Fruit fly (Drosophila melanogaster) whole organism, embryonic: ENCODE data around the gene CG31798.

ENCODE experiments used
- Atf-2 ChIP-seq: fragments of 200-800 bp; sonication (Bioruptor generic); optimal IDR thresholded peaks from 2 replicates; lab custom pipeline; 2016; ENCODE audit warnings: missing biosample characterization, missing genetic modification characterization
- BEAF-32 ChIP-seq: fragments of 200-800 bp; sonication (Bioruptor generic); optimal IDR thresholded peaks from 3 replicates; lab custom pipeline; 2017; ENCODE audit warnings: missing biosample characterization, missing genetic modification characterization, mild to moderate bottlenecking, moderate library complexity, missing genetic modification reagents
- Bgb ChIP-seq: fragments of 200-800 bp; sonication (Bioruptor generic); IDR thresholded peaks from 2 replicates; pipeline ENCODE4 v1.3.6; 2022; ENCODE audit warnings: missing biosample characterization, missing genetic modification characterization; ENCODE audit not compliant: partially characterized antibody
- CG10321 ChIP-seq: fragments of 200-800 bp; sonication (Bioruptor generic); IDR thresholded peaks from 2 replicates; pipeline ENCODE4 v1.3.6; 2022; ENCODE audit warnings: missing biosample characterization, missing genetic modification characterization
- CG10431 ChIP-seq: fragments of 200-800 bp; sonication (Bioruptor generic); optimal IDR thresholded peaks from 3 replicates; lab custom pipeline; 2018; ENCODE audit warnings: missing biosample characterization, mild to moderate bottlenecking, missing genetic modification characterization
- CG10543 ChIP-seq: fragments of 200-800 bp; sonication (Bioruptor generic); optimal IDR thresholded peaks from 3 replicates; lab custom pipeline; 2017; ENCODE audit warnings: missing biosample characterization, mild to moderate bottlenecking, missing genetic modification characterization, moderate library complexity
- CG12219 ChIP-seq: fragments of 200-800 bp; sonication (Bioruptor generic); optimal IDR thresholded peaks from 3 replicates; lab custom pipeline; 2018; ENCODE audit warnings: missing biosample characterization, mild to moderate bottlenecking, missing genetic modification characterization
- CG13287 ChIP-seq: fragments of 200-800 bp; sonication (Bioruptor generic); IDR thresholded peaks from 2 replicates; pipeline ENCODE4 v1.3.6; 2022; ENCODE audit warnings: missing biosample characterization, missing genetic modification characterization; ENCODE audit not compliant: partially characterized antibody
- CG1647 ChIP-seq: fragments of 200-800 bp; sonication (Bioruptor generic); optimal IDR thresholded peaks from 3 replicates; lab custom pipeline; 2016; ENCODE audit warnings: missing biosample characterization, missing genetic modification characterization
- CG17186 ChIP-seq: fragments of 200-800 bp; sonication (Bioruptor generic); optimal IDR thresholded peaks from 3 replicates; lab custom pipeline; 2017; ENCODE audit warnings: missing biosample characterization, missing genetic modification reagents, missing genetic modification characterization
- CG31388 ChIP-seq: fragments of 200-800 bp; sonication (Bioruptor generic); optimal IDR thresholded peaks from 2 replicates; lab custom pipeline; 2016; ENCODE audit warnings: missing biosample characterization, missing genetic modification characterization
- CG31441 ChIP-seq: fragments of 200-800 bp; sonication (Bioruptor generic); IDR thresholded peaks from 2 replicates; pipeline ENCODE4 v1.3.6; 2022; ENCODE audit warnings: missing biosample characterization, missing genetic modification characterization
- CG3163 ChIP-seq: fragments of 200-800 bp; sonication (Bioruptor generic); optimal IDR thresholded peaks from 3 replicates; lab custom pipeline; 2016; ENCODE audit warnings: missing biosample characterization, missing genetic modification characterization
- CG34224 ChIP-seq: fragments of 200-800 bp; sonication (Bioruptor generic); IDR thresholded peaks from 3 replicates; pipeline ENCODE4 v1.3.6; 2022; ENCODE audit warnings: missing biosample characterization, missing genetic modification characterization; ENCODE audit not compliant: partially characterized antibody
- CG34376 ChIP-seq: fragments of 200-800 bp; sonication (Bioruptor generic); optimal IDR thresholded peaks from 2 replicates; lab custom pipeline; 2018; ENCODE audit warnings: missing biosample characterization, mild to moderate bottlenecking, missing genetic modification characterization
- CG4617 ChIP-seq: fragments of 200-800 bp; sonication (Bioruptor generic); optimal IDR thresholded peaks from 3 replicates; lab custom pipeline; 2016; ENCODE audit warnings: missing biosample characterization, missing genetic modification characterization, borderline replicate concordance
- CG6683 ChIP-seq: fragments of 200-800 bp; sonication (Bioruptor generic); optimal IDR thresholded peaks from 2 replicates; lab custom pipeline; 2017; ENCODE audit warnings: missing biosample characterization, mild to moderate bottlenecking, missing genetic modification characterization, missing genetic modification reagents
- CG8089 ChIP-seq: fragments of 200-800 bp; sonication (Bioruptor generic); optimal IDR thresholded peaks from 3 replicates; lab custom pipeline; 2016; ENCODE audit warnings: missing biosample characterization, missing genetic modification characterization
- CG9932 ChIP-seq: fragments of 200-800 bp; sonication (Bioruptor generic); IDR thresholded peaks from 2 replicates; pipeline ENCODE4 v1.3.6; 2022; ENCODE audit warnings: missing biosample characterization, missing genetic modification characterization
- D ChIP-seq, 2 experiments: fragments of 200-800 bp in 1 of 2; fragments of >200 bp in 1 of 2; sonication (Bioruptor generic) in 1 of 2; optimal IDR thresholded peaks; 2 replicates in 1 of 2; 3 replicates in 1 of 2; lab custom pipeline; 2017; ENCODE audit warnings: mild to moderate bottlenecking in 1 of 2, missing biosample characterization in 1 of 2, missing genetic modification characterization in 1 of 2, missing genetic modification reagents in 1 of 2
- Drgx ChIP-seq: fragments of 200-800 bp; sonication (Bioruptor generic); IDR thresholded peaks from 2 replicates; pipeline ENCODE4 v1.3.6; 2022; ENCODE audit warnings: missing biosample characterization, missing genetic modification characterization
- GATAe ChIP-seq: fragments of 200-800 bp; sonication (Bioruptor generic); conservative IDR thresholded peaks from 2 replicates; pipeline ENCODE4 v1.3.6; 2022; ENCODE audit warnings: missing biosample characterization, missing genetic modification characterization
- HLH4C ChIP-seq: fragments of 200-800 bp; sonication (Bioruptor generic); IDR thresholded peaks from 3 replicates; pipeline ENCODE4 v1.3.6; 2022; ENCODE audit warnings: missing biosample characterization, missing genetic modification characterization; ENCODE audit not compliant: partially characterized antibody
- HmgZ ChIP-seq: fragments of 200-800 bp; sonication (Bioruptor generic); optimal IDR thresholded peaks from 2 replicates; lab custom pipeline; 2018; ENCODE audit warnings: missing biosample characterization, mild to moderate bottlenecking, missing genetic modification characterization
- Jarid2 ChIP-seq: fragments of 200-800 bp; sonication (Bioruptor generic); optimal IDR thresholded peaks from 3 replicates; lab custom pipeline; 2017; ENCODE audit warnings: mild to moderate bottlenecking, missing biosample characterization, missing genetic modification reagents, missing genetic modification characterization
- Lhr ChIP-seq: fragments of 200-800 bp; sonication (Bioruptor generic); optimal IDR thresholded peaks from 3 replicates; lab custom pipeline; 2017; ENCODE audit warnings: mild to moderate bottlenecking, missing biosample characterization, missing genetic modification reagents, missing genetic modification characterization
- MESR4 ChIP-seq: fragments of 200-800 bp; sonication (Bioruptor generic); optimal IDR thresholded peaks from 2 replicates; lab custom pipeline; 2018; ENCODE audit warnings: missing biosample characterization, mild to moderate bottlenecking, missing genetic modification characterization, moderate library complexity
- Myb ChIP-seq: fragments of 200-800 bp; sonication (Bioruptor generic); optimal IDR thresholded peaks from 2 replicates; lab custom pipeline; 2016; ENCODE audit warnings: missing biosample characterization, missing genetic modification characterization
- Nf-YB ChIP-seq: fragments of 200-800 bp; sonication (Bioruptor generic); optimal IDR thresholded peaks from 3 replicates; lab custom pipeline; 2019; ENCODE audit warnings: missing biosample characterization, mild to moderate bottlenecking, missing genetic modification characterization, moderate library complexity
- Scr ChIP-seq: fragments of 200-800 bp; sonication (Bioruptor generic); IDR thresholded peaks from 2 replicates; pipeline ENCODE4 v1.3.6; 2022; ENCODE audit warnings: missing biosample characterization, missing genetic modification characterization; ENCODE audit not compliant: partially characterized antibody
- Sry-δ ChIP-seq: fragments of 200-800 bp; sonication (Bioruptor generic); optimal IDR thresholded peaks from 2 replicates; lab custom pipeline; 2016; ENCODE audit warnings: missing biosample characterization, missing genetic modification characterization
- Trl ChIP-seq, 3 experiments: fragments of >200 bp in 2 of 3; fragments of 200-800 bp in 1 of 3; sonication (Bioruptor generic) in 1 of 3; optimal IDR thresholded peaks; 2 replicates in 1 of 3; 3 replicates in 2 of 3; lab custom pipeline; 2016 to 2017; ENCODE audit warnings: missing biosample characterization in 1 of 3, missing genetic modification characterization in 1 of 3
- abd-A ChIP-seq: fragments of 200-800 bp; sonication (Bioruptor generic); optimal IDR thresholded peaks from 3 replicates; lab custom pipeline; 2019; ENCODE audit warnings: missing biosample characterization, mild to moderate bottlenecking, missing genetic modification characterization, moderate library complexity
- amos ChIP-seq: fragments of 200-800 bp; sonication (Bioruptor generic); IDR thresholded peaks from 2 replicates; pipeline ENCODE4 v1.3.6; 2022; ENCODE audit warnings: missing biosample characterization, missing genetic modification characterization; ENCODE audit not compliant: partially characterized antibody
- chinmo ChIP-seq: fragments of 200-800 bp; sonication (Bioruptor generic); IDR thresholded peaks from 4 replicates; pipeline ENCODE4 v1.3.6; 2022; ENCODE audit warnings: missing biosample characterization, missing genetic modification characterization; ENCODE audit not compliant: partially characterized antibody
- crp ChIP-seq, 2 experiments: fragments of 200-800 bp; sonication (Bioruptor generic); optimal IDR thresholded peaks; 2 replicates in 1 of 2; 3 replicates in 1 of 2; lab custom pipeline; 2017; ENCODE audit warnings: missing biosample characterization in 2 of 2, missing genetic modification characterization in 2 of 2, mild to moderate bottlenecking in 1 of 2, moderate library complexity in 1 of 2
- en ChIP-seq: fragments of 200-800 bp; sonication (Bioruptor generic); optimal IDR thresholded peaks from 2 replicates; lab custom pipeline; 2016; ENCODE audit warnings: missing biosample characterization, missing genetic modification characterization
- ftz-f1 ChIP-seq: fragments of 200-800 bp; sonication (Bioruptor generic); optimal IDR thresholded peaks from 2 replicates; lab custom pipeline; 2016; ENCODE audit warnings: missing biosample characterization, missing genetic modification characterization
- inv ChIP-seq: fragments of 200-800 bp; sonication (Bioruptor generic); IDR thresholded peaks from 2 replicates; pipeline ENCODE4 v1.3.6; 2022; ENCODE audit warnings: missing biosample characterization, missing genetic modification characterization; ENCODE audit not compliant: partially characterized antibody
- ken ChIP-seq: fragments of 200-800 bp; sonication (Bioruptor generic); IDR thresholded peaks from 3 replicates; pipeline ENCODE4 v1.3.6; 2022; ENCODE audit warnings: missing biosample characterization, missing genetic modification characterization
- knrl ChIP-seq: fragments of 200-800 bp; sonication (Bioruptor generic); IDR thresholded peaks from 3 replicates; pipeline ENCODE4 v1.3.6; 2022; ENCODE audit warnings: missing biosample characterization, missing genetic modification characterization; ENCODE audit not compliant: partially characterized antibody
- mld ChIP-seq: fragments of 200-800 bp; sonication (Bioruptor generic); IDR thresholded peaks from 3 replicates; pipeline ENCODE4 v1.3.6; 2022; ENCODE audit warnings: missing biosample characterization, missing genetic modification characterization; ENCODE audit not compliant: partially characterized antibody
- pita ChIP-seq: fragments of 200-800 bp; sonication (Bioruptor generic); optimal IDR thresholded peaks from 2 replicates; lab custom pipeline; 2017; ENCODE audit warnings: missing biosample characterization, mild to moderate bottlenecking, missing genetic modification characterization
- run ChIP-seq: fragments of 200-800 bp; sonication (Bioruptor generic); optimal IDR thresholded peaks from 3 replicates; lab custom pipeline; 2018; ENCODE audit warnings: missing biosample characterization, mild to moderate bottlenecking, missing genetic modification characterization
- sd ChIP-seq: fragments of 200-800 bp; sonication (Bioruptor generic); optimal IDR thresholded peaks from 3 replicates; lab custom pipeline; 2018; ENCODE audit warnings: missing biosample characterization, mild to moderate bottlenecking, missing genetic modification characterization, moderate library complexity
- sens ChIP-seq: fragments of 200-800 bp; sonication (Bioruptor generic); peaks from one replicate; lab custom pipeline; 2016; ENCODE audit warnings: missing biosample characterization, missing genetic modification characterization
- sqz ChIP-seq: fragments of 200-800 bp; sonication (Bioruptor generic); optimal IDR thresholded peaks from 3 replicates; lab custom pipeline; 2018; ENCODE audit warnings: missing biosample characterization, mild to moderate bottlenecking, missing genetic modification characterization
- stwl ChIP-seq: fragments of 200-800 bp; sonication (Bioruptor generic); optimal IDR thresholded peaks from 3 replicates; lab custom pipeline; 2018; ENCODE audit warnings: missing biosample characterization, mild to moderate bottlenecking, missing genetic modification characterization, moderate library complexity

The CG31798 gene

DNA sequence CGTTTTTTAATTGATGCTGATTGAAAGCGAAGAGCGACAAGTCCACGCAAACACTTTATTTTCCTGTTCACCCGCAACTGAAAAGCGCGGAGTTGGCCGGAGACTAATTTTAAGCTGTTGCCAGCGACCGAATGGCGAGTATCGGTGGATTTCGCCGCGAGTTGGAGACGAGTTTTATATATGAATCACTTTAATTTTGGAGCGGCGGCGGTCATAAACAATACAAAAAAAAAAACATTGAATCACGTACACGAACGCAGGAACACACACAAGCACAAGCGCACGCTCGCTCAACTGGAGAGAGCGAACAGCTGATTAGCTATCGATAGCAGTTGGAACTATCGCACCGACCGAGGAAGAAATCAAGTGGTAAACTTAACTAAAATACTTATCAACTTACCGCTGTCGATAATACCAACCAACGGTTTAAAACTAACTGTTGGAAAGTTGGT lies 32.4 kb downstream of the CG31798 start, which contains the start of gene Pax (continued):
- TF ChIP-seq CG34376 (GFP tag; lab: Kevin White, UChicago) (peak; percentile 68), CG12219 (GFP tag; lab: Kevin White, UChicago) (no peak), CG31388 (no peak), Myb (GFP tag; lab: Kevin White, UChicago) (peak; percentile 96), ken (GFP tag; lab: Robert Waterston, UW) (no peak), crp (GFP tag; optimal IDR thresholded peaks at IDR 0.05; lab: Kevin White, UChicago) (peak; percentile 87 to 99), en (GFP tag; lab: Kevin White, UChicago) (no peak), CG9932 (GFP tag; lab: Robert Waterston, UW) (peak; percentile 5; the same call in 1 of the 2 replicates), CG10543 (GFP tag; lab: Kevin White, UChicago) (peak; percentile 46), mld (GFP tag; lab: Robert Waterston, UW) (peak; percentile 81), sd (tag; lab: Kevin White, UChicago) (peak; percentile 46), knrl (GFP tag; lab: Robert Waterston, UW) (peak; percentile 90), CG17186 (GFP tag; lab: Kevin White, UChicago) (peak; percentile 27), CG6683 (GFP tag; lab: Kevin White, UChicago) (no peak), Sry-δ (peak; percentile 89), ftz-f1 (no peak), BEAF-32 (GFP tag; lab: Kevin White, UChicago) (peak; percentile 93), Bgb (GFP tag; lab: Robert Waterston, UW) (peak; percentile 96), sqz (GFP tag; lab: Kevin White, UChicago) (peak; percentile 96), Drgx (GFP tag; lab: Robert Waterston, UW) (peak; percentile 47), GATAe (GFP tag; lab: Robert Waterston, UW) (no peak), CG31441 (GFP tag; lab: Robert Waterston, UW) (no peak), MESR4 (GFP tag; lab: Kevin White, UChicago) (peak; percentile 21), Trl (optimal IDR thresholded peaks at IDR 0.05; lab: Kevin White, UChicago) (peak; percentile 66 to 77), Trl (GFP tag; optimal IDR thresholded peaks at IDR 0.05; lab: Kevin White, UChicago) (no peak), Nf-YB (GFP tag; lab: Kevin White, UChicago) (peak; percentile 78), CG10321 (GFP tag; lab: Robert Waterston, UW) (no peak), chinmo (peak; percentile 96), CG1647 (GFP tag; lab: Kevin White, UChicago) (no peak), Scr (GFP tag; lab: Robert Waterston, UW) (peak; percentile 97), inv (peak; percentile 93), CG8089 (no peak), stwl (tag; lab: Kevin White, UChicago) (peak; percentile 31), Jarid2 (GFP tag; lab: Kevin White, UChicago) (no peak), HmgZ (tag; lab: Kevin White, UChicago) (peak; percentile 44), HLH4C (GFP tag; lab: Robert Waterston, UW) (peak; percentile 87), CG10431 (no peak), sens (peak; percentile 72), CG3163 (GFP tag; lab: Kevin White, UChicago) (no peak), Atf-2 (GFP tag; lab: Kevin White, UChicago) (no peak), CG13287 (GFP tag; lab: Robert Waterston, UW) (peak; percentile 98), D (optimal IDR thresholded peaks at IDR 0.05; lab: Kevin White, UChicago) (no peak), D (GFP tag; optimal IDR thresholded peaks at IDR 0.05; lab: Kevin White, UChicago) (no peak), abd-A (tag; lab: Kevin White, UChicago) (peak; percentile 84), run (tag; lab: Kevin White, UChicago) (no peak), amos (GFP tag; lab: Robert Waterston, UW) (peak; percentile 94; the same call in 1 of the 2 replicates), pita (GFP tag; lab: Kevin White, UChicago) (peak; percentile 29), CG34224 (peak; percentile 92), CG4617 (GFP tag; lab: Kevin White, UChicago) (no peak), Lhr (GFP tag; lab: Kevin White, UChicago) (peak; percentile 18)
